Fruit fly (Drosophila melanogaster): ENCODE results near the gene PAN3.

Gene PAN3

DNA sequence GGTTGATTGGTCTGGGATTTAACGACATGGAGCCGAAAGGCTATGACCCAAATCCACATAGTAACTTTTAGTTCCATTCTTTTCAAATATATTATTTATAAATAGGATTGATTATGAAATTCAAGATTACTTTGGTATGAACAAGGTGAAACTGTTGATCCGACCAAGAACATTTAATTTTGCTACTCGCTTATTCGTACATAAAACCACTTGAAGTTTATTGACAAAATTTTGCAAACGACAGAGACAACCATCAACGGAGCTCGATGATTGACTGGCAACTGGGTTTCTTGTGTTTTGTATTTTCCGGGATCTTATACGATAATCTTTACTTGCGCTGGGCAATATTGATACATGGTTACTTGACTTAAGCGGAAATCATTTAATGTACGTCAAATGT lies 43.4 kb downstream of the PAN3 start, which contains the start of gene CG45067:
Gene CG45067 (minus strand): TSS at position 101 of the 400 bp plus-strand sequence.
- TF ChIP-seq OdsH (GFP tag; optimal IDR thresholded peaks at IDR 0.05): no peak
- no peak for TF ChIP-seq Dfd (GFP tag; optimal IDR thresholded peaks at IDR 0.05)
- TF ChIP-seq pan (optimal IDR thresholded peaks at IDR 0.05): no peak
- no peak for TF ChIP-seq h (GFP tag; optimal IDR thresholded peaks at IDR 0.05)

DNA sequence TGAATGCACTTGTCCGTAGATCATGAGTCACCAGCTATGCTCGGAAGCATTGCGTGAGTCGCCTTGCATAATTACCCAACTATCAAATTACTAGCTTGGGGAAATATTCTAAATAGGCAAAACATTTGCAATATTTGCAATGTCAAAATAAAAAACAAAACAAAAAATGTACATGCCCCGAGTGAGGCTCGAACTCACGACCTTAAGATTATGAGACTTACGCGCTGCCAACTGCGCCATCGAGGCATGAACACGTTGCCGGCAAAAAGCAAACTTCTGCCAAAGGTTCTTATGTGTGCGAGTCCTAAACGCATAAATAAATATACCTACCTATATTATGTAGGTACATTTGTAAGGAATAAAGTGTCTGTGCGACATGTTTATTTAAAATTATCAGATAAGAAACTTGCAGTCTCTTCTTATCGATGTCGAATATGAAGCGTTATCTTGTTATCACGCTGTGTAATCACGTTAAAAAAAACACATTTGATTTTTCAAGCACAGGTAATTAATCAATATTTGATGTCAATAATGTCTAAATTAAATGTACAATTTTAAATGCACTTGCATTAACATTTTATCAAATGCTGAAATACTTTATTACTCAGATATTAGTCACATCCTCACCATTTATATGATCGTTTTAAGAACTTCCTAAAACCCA lies 51.0 kb downstream of the PAN3 start:
- TF ChIP-seq Sp1 (GFP tag; optimal IDR thresholded peaks at IDR 0.05) (peak; percentile 8), br (GFP tag; optimal IDR thresholded peaks at IDR 0.05) (no peak)

DNA sequence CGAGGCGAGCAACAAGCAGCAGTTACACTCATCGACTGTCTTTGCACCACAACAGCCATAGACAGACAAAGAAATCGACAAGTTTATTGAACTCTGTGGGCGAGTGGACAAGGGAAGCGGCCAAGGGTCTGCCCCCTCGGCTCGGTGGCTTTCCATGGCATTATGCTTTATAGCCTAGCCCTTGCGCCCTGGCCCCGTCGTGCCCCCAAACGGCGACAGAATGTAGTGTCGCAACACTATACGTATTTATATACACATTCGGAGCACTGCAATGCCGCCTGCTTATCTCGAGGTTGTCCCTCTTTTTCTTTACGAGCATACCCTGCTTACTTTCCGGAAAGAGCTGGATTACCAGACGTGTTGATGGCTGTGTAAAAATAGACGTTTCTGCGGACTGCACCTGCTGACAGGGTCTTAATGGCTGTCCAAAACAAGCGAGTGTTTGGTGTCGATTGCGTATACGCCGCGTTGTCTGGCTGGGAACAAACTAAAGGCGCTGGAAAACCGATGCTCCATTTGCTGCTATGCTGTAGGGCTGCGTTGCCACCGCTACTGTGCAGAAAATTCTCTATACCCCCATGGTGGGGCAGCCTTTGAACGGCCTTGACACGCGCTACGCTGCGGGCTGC lies 51.9 kb downstream of the PAN3 start:
- TF ChIP-seq Sp1 (GFP tag; optimal IDR thresholded peaks at IDR 0.05): no peak
- no peak for TF ChIP-seq jim (GFP tag; optimal IDR thresholded peaks at IDR 0.05)
- TF ChIP-seq dmrt93B (GFP tag; optimal IDR thresholded peaks at IDR 0.05): no peak
- TF ChIP-seq psq (GFP tag; optimal IDR thresholded peaks at IDR 0.05): no peak
- no peak for TF ChIP-seq Rel (GFP tag; optimal IDR thresholded peaks at IDR 0.05)
- TF ChIP-seq Rel (tag; optimal IDR thresholded peaks at IDR 0.05): no peak
- no peak for TF ChIP-seq tai (GFP tag; optimal IDR thresholded peaks at IDR 0.05)
- no peak for TF ChIP-seq N (GFP tag; optimal IDR thresholded peaks at IDR 0.05)
- no peak for TF ChIP-seq woc (GFP tag; optimal IDR thresholded peaks at IDR 0.05)
- TF ChIP-seq CG32264 (GFP tag; optimal IDR thresholded peaks at IDR 0.05): no peak
- no peak for TF ChIP-seq Dfd (GFP tag; optimal IDR thresholded peaks at IDR 0.05)
- TF ChIP-seq fru (GFP tag; optimal IDR thresholded peaks at IDR 0.05): no peak
- TF ChIP-seq Myc (optimal IDR thresholded peaks at IDR 0.05): no peak

DNA sequence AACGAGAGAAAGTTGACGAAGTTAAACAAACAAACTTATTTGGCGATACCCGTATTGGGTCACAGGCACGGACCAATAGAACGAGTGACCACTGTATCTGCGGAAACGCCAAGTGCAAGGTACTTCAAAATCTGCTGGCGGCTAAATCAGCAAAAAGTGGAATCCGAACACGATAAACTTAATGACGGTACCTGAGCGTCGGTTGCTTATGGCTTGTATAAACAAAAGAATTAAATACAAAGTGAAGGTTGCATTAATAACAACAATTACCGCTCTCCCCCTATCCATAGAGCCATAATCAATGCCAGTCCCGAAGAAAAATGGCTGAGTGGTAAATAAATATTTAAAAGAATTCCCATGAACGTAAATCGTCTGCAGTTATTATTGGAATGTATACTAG lies 53.6 kb downstream of the PAN3 start:
- TF ChIP-seq Abd-B (GFP tag; optimal IDR thresholded peaks at IDR 0.05) (no peak), GATAd (GFP tag; optimal IDR thresholded peaks at IDR 0.05) (no peak), Mio (GFP tag; optimal IDR thresholded peaks at IDR 0.05) (no peak), br (GFP tag; optimal IDR thresholded peaks at IDR 0.05) (no peak), Rel (GFP tag; optimal IDR thresholded peaks at IDR 0.05) (no peak), Rel (tag; optimal IDR thresholded peaks at IDR 0.05) (peak; percentile 1), dsf (GFP tag; optimal IDR thresholded peaks at IDR 0.05; ENCODE audit: borderline replicate concordance) (no peak), Hnf4 (GFP tag; optimal IDR thresholded peaks at IDR 0.05) (no peak), CG32264 (GFP tag; optimal IDR thresholded peaks at IDR 0.05) (no peak), brk (GFP tag; optimal IDR thresholded peaks at IDR 0.05) (no peak), jim (GFP tag; optimal IDR thresholded peaks at IDR 0.05) (no peak), foxo (GFP tag; optimal IDR thresholded peaks at IDR 0.05) (peak in 1 of 2 experiments; percentile 27), sage (GFP tag; optimal IDR thresholded peaks at IDR 0.05) (no peak), psq (GFP tag; optimal IDR thresholded peaks at IDR 0.05) (no peak), Dfd (GFP tag; optimal IDR thresholded peaks at IDR 0.05) (no peak), HLH106 (tag; optimal IDR thresholded peaks at IDR 0.05) (no peak), Vsx2 (GFP tag; optimal IDR thresholded peaks at IDR 0.05; ENCODE audit: partially characterized antibody) (no peak), h (GFP tag; optimal IDR thresholded peaks at IDR 0.05) (peak; percentile 4)

DNA sequence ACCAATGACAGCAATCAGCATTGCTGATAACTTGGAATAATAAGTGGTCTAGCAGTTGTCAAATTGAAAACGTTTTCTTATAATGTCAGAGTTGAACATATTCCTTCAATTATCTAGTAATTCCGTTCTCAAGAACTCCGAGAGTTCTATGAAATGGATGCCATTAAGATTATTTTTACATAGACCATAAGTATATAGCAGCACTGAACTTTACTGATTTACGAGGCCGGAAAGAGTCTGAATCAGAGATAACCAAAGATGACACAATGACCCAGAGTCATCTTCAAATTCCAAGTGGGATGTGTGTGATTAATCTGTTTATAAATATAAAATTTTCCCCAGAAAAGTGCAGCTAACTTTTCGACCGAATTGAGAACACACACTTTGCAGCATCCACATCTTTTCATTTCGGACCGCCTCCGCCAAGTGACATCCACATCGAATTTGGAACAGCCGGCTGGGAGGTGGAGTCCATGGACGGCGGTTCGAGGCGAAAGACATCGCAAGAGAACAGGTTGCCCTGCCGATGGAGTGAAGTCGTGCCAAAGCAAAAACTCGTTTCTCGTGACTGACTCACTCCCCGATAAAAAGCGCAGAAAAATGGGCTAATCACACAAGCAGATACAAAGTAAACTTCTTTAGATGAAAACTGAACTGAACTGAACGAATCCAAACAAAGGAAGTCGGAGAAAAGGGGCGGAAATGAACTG lies 54.2 kb downstream of the PAN3 start:
- TF ChIP-seq dmrt93B (GFP tag; optimal IDR thresholded peaks at IDR 0.05): no peak
- no peak for TF ChIP-seq h (GFP tag; optimal IDR thresholded peaks at IDR 0.05)
- no peak for TF ChIP-seq pan (optimal IDR thresholded peaks at IDR 0.05)
- TF ChIP-seq woc (GFP tag; optimal IDR thresholded peaks at IDR 0.05): peak; percentile 7
- TF ChIP-seq Vsx2 (GFP tag; optimal IDR thresholded peaks at IDR 0.05; ENCODE audit: partially characterized antibody): peak; percentile 62
- no peak for TF ChIP-seq br (GFP tag; optimal IDR thresholded peaks at IDR 0.05)
- TF ChIP-seq Rel (GFP tag; optimal IDR thresholded peaks at IDR 0.05): no peak
- no peak for TF ChIP-seq Rel (tag; optimal IDR thresholded peaks at IDR 0.05)
- no peak for TF ChIP-seq jim (GFP tag; optimal IDR thresholded peaks at IDR 0.05)

DNA sequence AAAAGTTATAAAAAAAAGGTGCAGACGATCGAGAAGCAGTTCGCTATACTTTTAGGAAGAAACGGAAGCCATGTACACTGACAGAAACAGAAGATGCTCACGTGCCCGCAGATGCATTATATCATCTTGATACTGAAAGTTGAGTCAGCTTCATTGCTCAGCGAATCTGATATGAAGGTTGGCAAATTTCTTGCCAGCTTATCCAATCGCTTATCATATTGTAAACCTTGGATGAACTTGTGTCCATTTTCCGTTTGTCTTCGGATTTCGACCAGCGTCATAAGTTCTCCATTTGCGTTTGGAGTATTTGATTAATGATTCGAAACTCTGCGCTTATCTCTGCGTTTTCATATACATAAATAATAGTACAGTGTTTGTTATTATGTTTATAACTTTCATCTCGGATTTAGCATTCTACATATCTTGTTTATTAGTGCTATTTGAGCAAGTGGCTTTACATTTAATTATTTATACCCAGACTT lies 54.8 kb downstream of the PAN3 start:
- TF ChIP-seq rgr (GFP tag; optimal IDR thresholded peaks at IDR 0.05) (no peak), GATAd (GFP tag; optimal IDR thresholded peaks at IDR 0.05) (no peak), Dfd (GFP tag; optimal IDR thresholded peaks at IDR 0.05) (no peak), dmrt93B (GFP tag; optimal IDR thresholded peaks at IDR 0.05) (no peak), ey (GFP tag; optimal IDR thresholded peaks at IDR 0.05) (peak; percentile 5), Jra (GFP tag; optimal IDR thresholded peaks at IDR 0.05) (no peak), Hnf4 (GFP tag; optimal IDR thresholded peaks at IDR 0.05) (no peak), tai (GFP tag; optimal IDR thresholded peaks at IDR 0.05) (no peak), usp (GFP tag; optimal IDR thresholded peaks at IDR 0.05) (no peak), foxo (GFP tag; optimal IDR thresholded peaks at IDR 0.05) (no peak), Mio (GFP tag; optimal IDR thresholded peaks at IDR 0.05) (no peak), Hr83 (GFP tag; optimal IDR thresholded peaks at IDR 0.05; ENCODE audit: poor library complexity, severe bottlenecking) (no peak), brk (GFP tag; optimal IDR thresholded peaks at IDR 0.05) (no peak), psq (GFP tag; optimal IDR thresholded peaks at IDR 0.05) (peak; percentile 25), pan (optimal IDR thresholded peaks at IDR 0.05) (no peak), OdsH (GFP tag; optimal IDR thresholded peaks at IDR 0.05) (no peak), fru (GFP tag; optimal IDR thresholded peaks at IDR 0.05) (no peak)
